Worm (Caenorhabditis elegans) whole organism, L4 larva: ENCODE results near the gene mig-21.

Source experiments
- D1046.2 ChIP-seq: fragments of 200-800 bp; sonication (Bioruptor generic); IDR thresholded peaks from 2 replicates; pipeline ENCODE4 v1.3.6; 2022; ENCODE audit warnings: missing genetic modification characterization, missing compliant biosample characterization
- F10B5.3 ChIP-seq: sonication (generic microtip); optimal IDR thresholded peaks from 2 replicates; lab custom pipeline; 2016; ENCODE audit warnings: mild to moderate bottlenecking, missing genetic modification characterization, missing compliant biosample characterization
- F26F4.8 ChIP-seq: fragments of 200-800 bp; sonication (Bioruptor generic); conservative IDR thresholded peaks from 2 replicates; pipeline ENCODE4 v1.3.6; 2022; ENCODE audit warnings: missing genetic modification characterization, missing compliant biosample characterization
- F44E2.7 ChIP-seq: fragments of 200-800 bp; sonication (Bioruptor generic); IDR thresholded peaks from 2 replicates; pipeline ENCODE4 v2.1.2; 2022; ENCODE audit warnings: missing genetic modification characterization, missing compliant biosample characterization
- T20F7.1 ChIP-seq: fragments of 200-800 bp; sonication (Bioruptor generic); optimal IDR thresholded peaks from 2 replicates; lab custom pipeline; 2018; ENCODE audit warnings: mild to moderate bottlenecking, missing genetic modification characterization, missing compliant biosample characterization
- Y105C5A.15 ChIP-seq: fragments of 200-800 bp; sonication (Bioruptor generic); IDR thresholded peaks from 2 replicates; pipeline ENCODE4 v1.3.6; 2022; ENCODE audit warnings: missing genetic modification characterization, missing compliant biosample characterization
- ZK337.2 ChIP-seq: fragments of 200-800 bp; sonication (Bioruptor generic); IDR thresholded peaks from 2 replicates; pipeline ENCODE4 v1.3.6; 2022; ENCODE audit warnings: missing genetic modification reagents, missing genetic modification characterization, missing compliant biosample characterization
- ZK546.5 ChIP-seq, 2 experiments: sonication (generic microtip); optimal IDR thresholded peaks; 2 replicates each; lab custom pipeline; 2017; ENCODE audit warnings: missing biosample characterization in 2 of 2, missing genetic modification characterization in 2 of 2
- aha-1 ChIP-seq: fragments of 150-350 bp; peaks from one replicate; lab custom pipeline; 2014; ENCODE audit warnings: missing biosample characterization, missing genetic modification characterization
- aly-2 ChIP-seq: sonication (generic microtip); optimal IDR thresholded peaks from 2 replicates; lab custom pipeline; 2018; ENCODE audit warnings: missing biosample characterization, missing genetic modification characterization
- ama-1 ChIP-seq: fragments of 150-350 bp; optimal IDR thresholded peaks from 2 replicates; lab custom pipeline; 2014; ENCODE audit warnings: inconsistent platforms, mixed read lengths
- arid-1 ChIP-seq: fragments of 200-800 bp; sonication (Bioruptor generic); conservative IDR thresholded peaks from 2 replicates; pipeline ENCODE4 v1.3.6; 2022; ENCODE audit warnings: missing genetic modification reagents, missing genetic modification characterization, missing compliant biosample characterization
- ceh-20 ChIP-seq: fragments of 200-800 bp; sonication (Bioruptor generic); IDR thresholded peaks from 2 replicates; pipeline ENCODE4 v1.3.6; 2022; ENCODE audit warnings: missing genetic modification reagents, missing genetic modification characterization, missing compliant biosample characterization
- ceh-28 ChIP-seq: fragments of 150-350 bp; optimal IDR thresholded peaks from 2 replicates; lab custom pipeline; 2014; ENCODE audit warnings: missing biosample characterization, missing genetic modification reagents, missing genetic modification characterization
- ceh-32 ChIP-seq: sonication (generic microtip); optimal IDR thresholded peaks from 2 replicates; lab custom pipeline; 2016; ENCODE audit warnings: mild to moderate bottlenecking, missing genetic modification characterization, missing compliant biosample characterization; ENCODE audit not compliant: poor library complexity
- ceh-62 ChIP-seq: sonication (generic microtip); optimal IDR thresholded peaks from 2 replicates; lab custom pipeline; 2017; ENCODE audit warnings: missing biosample characterization, missing genetic modification characterization
- ces-1 ChIP-seq: fragments of 150-350 bp; sonication (generic microtip); optimal IDR thresholded peaks from 4 replicates; lab custom pipeline; 2014; ENCODE audit warnings: missing biosample characterization, missing genetic modification reagents, missing genetic modification characterization
- cey-2 ChIP-seq: sonication (generic microtip); optimal IDR thresholded peaks from 3 replicates; lab custom pipeline; 2017; ENCODE audit warnings: missing genetic modification characterization, mild to moderate bottlenecking, missing compliant biosample characterization, antibody characterized with exemption, borderline replicate concordance; ENCODE audit not compliant: insufficient read depth
- ctbp-1 ChIP-seq: fragments of 200-800 bp; sonication (Bioruptor generic); IDR thresholded peaks from 2 replicates; pipeline ENCODE4 v1.3.6; 2022; ENCODE audit warnings: missing genetic modification reagents, missing genetic modification characterization, missing compliant biosample characterization
- daf-12 ChIP-seq: fragments of 150-350 bp; optimal IDR thresholded peaks from 2 replicates; lab custom pipeline; 2014; ENCODE audit warnings: missing biosample characterization, missing genetic modification reagents, missing genetic modification characterization
- daf-8 ChIP-seq: fragments of 200-800 bp; sonication (Bioruptor generic); IDR thresholded peaks from 2 replicates; pipeline ENCODE4 v1.3.6; 2022; ENCODE audit warnings: missing genetic modification characterization, missing compliant biosample characterization
- dve-1 ChIP-seq: sonication (generic microtip); optimal IDR thresholded peaks from 2 replicates; lab custom pipeline; 2017; ENCODE audit warnings: antibody characterized with exemption, mild to moderate bottlenecking, missing genetic modification characterization, missing compliant biosample characterization; ENCODE audit not compliant: insufficient read depth
- egl-27 ChIP-seq: sonication (generic microtip); optimal IDR thresholded peaks from 3 replicates; lab custom pipeline; 2017; ENCODE audit warnings: missing biosample characterization, missing genetic modification reagents, missing genetic modification characterization
- egl-43 ChIP-seq: fragments of 200-800 bp; sonication (Bioruptor generic); IDR thresholded peaks from 2 replicates; pipeline ENCODE4 v1.3.6; 2022; ENCODE audit warnings: missing genetic modification reagents, missing genetic modification characterization, missing compliant biosample characterization
- fos-1 ChIP-seq: fragments of 150-350 bp; optimal IDR thresholded peaks from 2 replicates; lab custom pipeline; 2014; ENCODE audit warnings: missing biosample characterization, missing genetic modification characterization
- hlh-11 ChIP-seq: fragments of 200-800 bp; sonication (Bioruptor generic); optimal IDR thresholded peaks from 2 replicates; lab custom pipeline; 2018; ENCODE audit warnings: mild to moderate bottlenecking, missing genetic modification characterization, missing compliant biosample characterization
- hlh-30 ChIP-seq: sonication (generic microtip); optimal IDR thresholded peaks from 2 replicates; lab custom pipeline; 2017; ENCODE audit warnings: antibody characterized with exemption, mild to moderate bottlenecking, missing genetic modification characterization, missing compliant biosample characterization; ENCODE audit not compliant: insufficient read depth
- hmg-1.1 ChIP-seq: fragments of 200-800 bp; sonication (Bioruptor generic); IDR thresholded peaks from 2 replicates; pipeline ENCODE4 v1.3.6; 2022; ENCODE audit warnings: missing genetic modification reagents, missing genetic modification characterization, missing compliant biosample characterization
- lin-1 ChIP-seq: fragments of 200-800 bp; sonication (Bioruptor generic); IDR thresholded peaks from 2 replicates; pipeline ENCODE4 v1.3.6; 2022; ENCODE audit warnings: missing genetic modification reagents, missing genetic modification characterization, missing compliant biosample characterization
- lin-13 ChIP-seq: fragments of 150-350 bp; optimal IDR thresholded peaks from 2 replicates; lab custom pipeline; 2014; ENCODE audit warnings: missing biosample characterization, missing genetic modification reagents, missing genetic modification characterization
- lin-39 ChIP-seq: fragments of 150-350 bp; optimal IDR thresholded peaks from 2 replicates; lab custom pipeline; 2014; ENCODE audit warnings: missing biosample characterization, missing genetic modification reagents, missing genetic modification characterization
- lir-3 ChIP-seq: sonication (generic microtip); optimal IDR thresholded peaks from 2 replicates; lab custom pipeline; 2016; ENCODE audit warnings: mild to moderate bottlenecking, missing genetic modification characterization, missing compliant biosample characterization
- lsy-2 ChIP-seq, 2 experiments: fragments of 150-350 bp in 1 of 2; sonication (generic microtip) in 1 of 2; optimal IDR thresholded peaks; 2 replicates each; lab custom pipeline; 2014 to 2017; ENCODE audit warnings: missing biosample characterization in 2 of 2, missing genetic modification characterization in 2 of 2
- madf-5 ChIP-seq, 2 experiments: fragments of 200-800 bp; sonication (Bioruptor generic); IDR thresholded peaks; 2 replicates each; pipeline ENCODE4 v1.3.6; 2022; ENCODE audit warnings: missing compliant biosample characterization in 2 of 2, missing genetic modification characterization in 2 of 2
- madf-9 ChIP-seq: fragments of 200-800 bp; sonication (Bioruptor generic); conservative IDR thresholded peaks from 2 replicates; pipeline ENCODE4 v1.3.6; 2022; ENCODE audit warnings: missing genetic modification reagents, missing genetic modification characterization, missing compliant biosample characterization
- mep-1 ChIP-seq: fragments of 150-350 bp; sonication (generic microtip); optimal IDR thresholded peaks from 3 replicates; lab custom pipeline; 2014; ENCODE audit warnings: missing biosample characterization, missing genetic modification characterization
- mxl-3 ChIP-seq: fragments of 200-800 bp; sonication (Bioruptor generic); optimal IDR thresholded peaks from 2 replicates; lab custom pipeline; 2018; ENCODE audit warnings: mild to moderate bottlenecking, missing genetic modification characterization, missing compliant biosample characterization
- nhr-11 ChIP-seq: fragments of 150-350 bp; optimal IDR thresholded peaks from 2 replicates; lab custom pipeline; 2014; ENCODE audit warnings: missing biosample characterization, missing genetic modification characterization
- nhr-237 ChIP-seq: sonication (generic microtip); optimal IDR thresholded peaks from 2 replicates; lab custom pipeline; 2017; ENCODE audit warnings: missing biosample characterization, missing genetic modification characterization
- nhr-6 ChIP-seq: fragments of 150-350 bp; optimal IDR thresholded peaks from 2 replicates; lab custom pipeline; 2014; ENCODE audit warnings: missing biosample characterization, missing genetic modification characterization
- pqm-1 ChIP-seq: sonication (generic microtip); optimal IDR thresholded peaks from 2 replicates; lab custom pipeline; 2017; ENCODE audit warnings: missing biosample characterization, missing genetic modification characterization
- rbr-2 ChIP-seq: sonication (generic microtip); optimal IDR thresholded peaks from 2 replicates; lab custom pipeline; 2016; ENCODE audit warnings: missing genotype, missing genetic modification characterization, missing compliant biosample characterization
- sdz-12 ChIP-seq: fragments of 200-800 bp; sonication (Bioruptor generic); optimal IDR thresholded peaks from 2 replicates; lab custom pipeline; 2018; ENCODE audit warnings: mild to moderate bottlenecking, missing genetic modification characterization, missing compliant biosample characterization
- spr-1 ChIP-seq: sonication (generic microtip); optimal IDR thresholded peaks from 2 replicates; lab custom pipeline; 2016; ENCODE audit warnings: mild to moderate bottlenecking, missing genetic modification characterization, missing compliant biosample characterization
- spr-3 ChIP-seq: fragments of 200-800 bp; sonication (Bioruptor generic); optimal IDR thresholded peaks from 2 replicates; lab custom pipeline; 2018; ENCODE audit warnings: mild to moderate bottlenecking, missing genetic modification characterization, missing compliant biosample characterization
- tag-97 ChIP-seq: fragments of 200-800 bp; sonication (Bioruptor generic); IDR thresholded peaks from 2 replicates; pipeline ENCODE4 v1.3.6; 2022; ENCODE audit warnings: missing genetic modification characterization, missing compliant biosample characterization
- tra-1 ChIP-seq: fragments of 200-800 bp; sonication (Bioruptor generic); IDR thresholded peaks from 2 replicates; pipeline ENCODE4 v1.3.6; 2022; ENCODE audit warnings: missing genetic modification reagents, missing genetic modification characterization, missing compliant biosample characterization
- unc-62 ChIP-seq, 3 experiments: fragments of 150-350 bp in 1 of 3; sonication (generic microtip); optimal IDR thresholded peaks in 2 of 3; peaks in 1 of 3; 1 replicate in 1 of 3; 2 replicates in 2 of 3; lab custom pipeline; 2014 to 2017; ENCODE audit warnings: missing biosample characterization in 3 of 3, missing genetic modification characterization in 3 of 3, missing genetic modification reagents in 3 of 3, missing genotype in 1 of 3
- vab-7 ChIP-seq: fragments of 200-800 bp; sonication (Bioruptor generic); IDR thresholded peaks from 2 replicates; pipeline ENCODE4 v1.3.6; 2022; ENCODE audit warnings: missing genetic modification reagents, missing genetic modification characterization, missing compliant biosample characterization
- zip-11 ChIP-seq: fragments of 200-800 bp; sonication (Bioruptor generic); IDR thresholded peaks from 2 replicates; pipeline ENCODE4 v1.3.6; 2022; ENCODE audit warnings: missing genetic modification characterization, missing compliant biosample characterization
- ztf-7 ChIP-seq: fragments of 150-350 bp; optimal IDR thresholded peaks from 2 replicates; lab custom pipeline; 2014; ENCODE audit warnings: missing biosample characterization, missing genetic modification characterization

The mig-21 gene

ce11 chrIII:5876140-5876675 lies 2.0 kb downstream of the mig-21 start, which contains the start of gene aldo-2:
TSS of gene aldo-2 (minus strand) at chrIII:5876625.
- TF ChIP-seq tra-1, result 0 out of 2 replicates have a peak, but pooled peaks have one; percentile 11
- no peak for TF ChIP-seq spr-1 (tag; lab: Kevin White, UChicago)
- TF ChIP-seq rbr-2, result no peak
- TF ChIP-seq sdz-12, result no peak
- no peak for TF ChIP-seq cey-2 (tag; lab: Kevin White, UChicago)
- no peak for TF ChIP-seq lir-3 (tag; lab: Kevin White, UChicago)
- no peak for TF ChIP-seq nhr-11
- TF ChIP-seq arid-1 (GFP tag; lab: Robert Waterston, UW), result no peak
- TF ChIP-seq ceh-32, result no peak
- TF ChIP-seq F44E2.7 (GFP tag; lab: Robert Waterston, UW), result no peak
- TF ChIP-seq fos-1 (tag; lab: Kevin White, UChicago), result no peak
- no peak for TF ChIP-seq egl-27
- TF ChIP-seq T20F7.1 (GFP tag; lab: Kevin White, UChicago), result no peak
- peak; percentile 46 for TF ChIP-seq mep-1
- no peak for TF ChIP-seq lsy-2 (tag; optimal IDR thresholded peaks at IDR 0.05; lab: Kevin White, UChicago)
- TF ChIP-seq F10B5.3 (tag; lab: Kevin White, UChicago), result no peak
- TF ChIP-seq aly-2 (tag; lab: Kevin White, UChicago), result no peak
- peak; percentile 43 for TF ChIP-seq mxl-3 (GFP tag; lab: Kevin White, UChicago)
- TF ChIP-seq madf-9, result peak; percentile 40; the same call in 1 of the 2 replicates
- peak; percentile 32 for TF ChIP-seq hlh-11 (tag; lab: Kevin White, UChicago)
- TF ChIP-seq daf-12 (tag; lab: Kevin White, UChicago), result no peak
- TF ChIP-seq hlh-30 (tag; lab: Kevin White, UChicago), result peak; percentile 36
- TF ChIP-seq ces-1 (GFP tag; lab: Kevin White, UChicago), result no peak
- TF ChIP-seq nhr-6, result no peak
- no peak for TF ChIP-seq Y105C5A.15 (GFP tag; lab: Robert Waterston, UW)
- TF ChIP-seq daf-8 (GFP tag; lab: Robert Waterston, UW), result no peak
- TF ChIP-seq spr-3 (GFP tag; lab: Kevin White, UChicago), result no peak
- peak; percentile 97 for TF ChIP-seq ama-1 (lab: Kevin White, UChicago)
- peak; percentile 12 for TF ChIP-seq dve-1 (tag; lab: Kevin White, UChicago)
- no peak for TF ChIP-seq lin-1 (GFP tag; lab: Robert Waterston, UW)
- TF ChIP-seq D1046.2 (GFP tag; lab: Robert Waterston, UW), result no peak
- no peak for TF ChIP-seq aha-1 (tag; lab: Kevin White, UChicago)
- no peak for TF ChIP-seq ceh-62 (tag; lab: Kevin White, UChicago)
- TF ChIP-seq unc-62 (GFP tag; optimal IDR thresholded peaks at IDR 0.05 in 1 of 2; lab: Kevin White, UChicago), result peak in 1 of 2 experiments; percentile 96
- no peak for TF ChIP-seq unc-62 (tag; optimal IDR thresholded peaks at IDR 0.05; lab: Kevin White, UChicago)
- TF ChIP-seq lin-39 (tag; lab: Kevin White, UChicago), result no peak
- TF ChIP-seq F26F4.8 (GFP tag; lab: Robert Waterston, UW), result no peak
- TF ChIP-seq ctbp-1 (GFP tag; lab: Robert Waterston, UW), result no peak
- TF ChIP-seq pqm-1, result no peak
- TF ChIP-seq tag-97, result no peak
- TF ChIP-seq ceh-20 (GFP tag; lab: Robert Waterston, UW), result no peak
- TF ChIP-seq nhr-237 (tag; lab: Kevin White, UChicago), result no peak
- no peak for TF ChIP-seq hmg-1.1 (GFP tag; lab: Robert Waterston, UW)
- no peak for TF ChIP-seq vab-7 (GFP tag; lab: Robert Waterston, UW)
- TF ChIP-seq ceh-28 (tag; lab: Kevin White, UChicago), result no peak
- no peak for TF ChIP-seq madf-5 (GFP tag; IDR thresholded peaks at IDR 0.05; lab: Robert Waterston, UW)
- TF ChIP-seq lin-13 (GFP tag; lab: Kevin White, UChicago), result peak; percentile 32
- peak; percentile 59; the same call in 1 of the 2 replicates for TF ChIP-seq egl-43 (GFP tag; lab: Robert Waterston, UW)
- no peak for TF ChIP-seq zip-11 (GFP tag; lab: Robert Waterston, UW)
- TF ChIP-seq ztf-7, result no peak
- no peak for TF ChIP-seq ZK546.5 (tag; optimal IDR thresholded peaks at IDR 0.05; lab: Kevin White, UChicago)
- TF ChIP-seq ZK337.2 (GFP tag; lab: Robert Waterston, UW), result 0 out of 2 replicates have a peak, but pooled peaks have one; percentile 19
